Worm (Caenorhabditis elegans): ENCODE results near the gene nspb-5.

- TF ChIP-seq nhr-11 (tag; optimal IDR thresholded peaks at IDR 0.05) (no peak), pqm-1 (tag; optimal IDR thresholded peaks at IDR 0.05) (no peak), K09A11.1 (tag; optimal IDR thresholded peaks at IDR 0.05; ENCODE audit: insufficient read depth) (no peak), ets-4 (tag; optimal IDR thresholded peaks at IDR 0.05) (no peak)
Observed at ce11 chrIV:6554865-6555264, 44.0 kb upstream of the nspb-5 start.

All from whole organism, late embryonic.